Worm (Caenorhabditis elegans): Measurements from ENCODE around the gene srlf-33.
A peak's percentile ranks its signal among the peaks of the same experiment; 100 is the strongest.

srlf-33 gene

ce11 chrIV:11900399-11900798 lies 24.8 kb downstream of the srlf-33 start:
- peak; percentile 70 for TF ChIP-seq sma-9 (GFP tag; optimal IDR thresholded peaks at IDR 0.05)
- no peak for TF ChIP-seq sma-9 (tag; optimal IDR thresholded peaks at IDR 0.05)
- no peak for TF ChIP-seq nhr-12 (tag; optimal IDR thresholded peaks at IDR 0.05)
- TF ChIP-seq elt-1 (tag; optimal IDR thresholded peaks at IDR 0.05), result peak; percentile 90

ce11 chrIV:11899358-11899757 lies 25.9 kb downstream of the srlf-33 start, which contains the start of gene nhr-43:
nhr-43 (plus strand) TSS chrIV:11899590.
- TF ChIP-seq nhr-21 (tag; optimal IDR thresholded peaks at IDR 0.05), result peak; percentile 69
- peak; percentile 36 for TF ChIP-seq sem-4 (tag; optimal IDR thresholded peaks at IDR 0.05)
- no peak for TF ChIP-seq ceh-82 (tag; optimal IDR thresholded peaks at IDR 0.05)
- TF ChIP-seq blmp-1 (tag; optimal IDR thresholded peaks at IDR 0.05; ENCODE audit: insufficient read depth), result peak; percentile 20
- peak; percentile 31 for TF ChIP-seq egl-27 (tag; optimal IDR thresholded peaks at IDR 0.05)
- no peak for TF ChIP-seq ztf-11 (tag; optimal IDR thresholded peaks at IDR 0.05)
- TF ChIP-seq sma-3 (GFP tag; optimal IDR thresholded peaks at IDR 0.05), result peak; percentile 71
- TF ChIP-seq fos-1 (tag; optimal IDR thresholded peaks at IDR 0.05), result peak; percentile 21
- TF ChIP-seq lsy-2 (tag; optimal IDR thresholded peaks at IDR 0.05), result peak in 1 of 2 experiments; percentile 21
- peak; percentile 38 for TF ChIP-seq nhr-25 (tag; optimal IDR thresholded peaks at IDR 0.05)
- TF ChIP-seq sma-9 (GFP tag; optimal IDR thresholded peaks at IDR 0.05), result peak; percentile 76
- TF ChIP-seq sma-9 (tag; optimal IDR thresholded peaks at IDR 0.05), result no peak

- TF ChIP-seq nhr-23 (tag; optimal IDR thresholded peaks at IDR 0.05), result no peak
- no peak for TF ChIP-seq elt-1 (tag; optimal IDR thresholded peaks at IDR 0.05)
- TF ChIP-seq ZK546.5 (tag; optimal IDR thresholded peaks at IDR 0.05), result no peak
- peak; percentile 79 for TF ChIP-seq sma-9 (GFP tag; optimal IDR thresholded peaks at IDR 0.05)
- TF ChIP-seq sma-9 (tag; optimal IDR thresholded peaks at IDR 0.05), result no peak
- no peak for TF ChIP-seq zag-1 (tag; optimal IDR thresholded peaks at IDR 0.05)
- peak; percentile 72 for TF ChIP-seq fos-1 (tag; optimal IDR thresholded peaks at IDR 0.05)
- no peak for TF ChIP-seq ama-1 (optimal IDR thresholded peaks at IDR 0.05)
- TF ChIP-seq nhr-237 (tag; optimal IDR thresholded peaks at IDR 0.05), result no peak
- TF ChIP-seq ztf-1 (GFP tag; conservative IDR thresholded peaks at IDR 0.05), result no peak
- no peak for TF ChIP-seq sma-3 (GFP tag; optimal IDR thresholded peaks at IDR 0.05)
- no peak for TF ChIP-seq alr-1 (tag; optimal IDR thresholded peaks at IDR 0.05)
- TF ChIP-seq nhr-25 (tag; optimal IDR thresholded peaks at IDR 0.05), result peak; percentile 73
- TF ChIP-seq lin-39 (tag; optimal IDR thresholded peaks at IDR 0.05), result no peak
- no peak for TF ChIP-seq aly-2 (tag; optimal IDR thresholded peaks at IDR 0.05)
- no peak for TF ChIP-seq unc-62 (GFP tag; optimal IDR thresholded peaks at IDR 0.05)
- peak in 1 of 2 experiments; percentile 58 for TF ChIP-seq lsy-2 (tag; optimal IDR thresholded peaks at IDR 0.05)
- peak; percentile 16 for TF ChIP-seq blmp-1 (tag; optimal IDR thresholded peaks at IDR 0.05; ENCODE audit: insufficient read depth)
- TF ChIP-seq sem-4 (tag; optimal IDR thresholded peaks at IDR 0.05), result no peak
- TF ChIP-seq nhr-21 (tag; optimal IDR thresholded peaks at IDR 0.05), result peak; percentile 84
These were observed 27.5 kb downstream of the srlf-33 start for ce11 chrIV:11897710-11898109.

- no peak for TF ChIP-seq skn-1 (tag; optimal IDR thresholded peaks at IDR 0.05)
- no peak for TF ChIP-seq mdl-1 (tag; optimal IDR thresholded peaks at IDR 0.05)
- TF ChIP-seq nhr-10 (tag; optimal IDR thresholded peaks at IDR 0.05), result no peak
- no peak for TF ChIP-seq mab-5 (tag; optimal IDR thresholded peaks at IDR 0.05)
- TF ChIP-seq lsy-2 (tag; optimal IDR thresholded peaks at IDR 0.05), result no peak
- TF ChIP-seq ZK546.5 (tag; optimal IDR thresholded peaks at IDR 0.05), result no peak
- no peak for TF ChIP-seq fos-1 (tag; optimal IDR thresholded peaks at IDR 0.05)
These were observed 31.9 kb downstream of the srlf-33 start for ce11 chrIV:11893336-11893735.

ce11 chrIV:11892545-11892944 lies 32.7 kb downstream of the srlf-33 start:
- TF ChIP-seq elt-3 (tag; optimal IDR thresholded peaks at IDR 0.05) (no peak), mdl-1 (tag; optimal IDR thresholded peaks at IDR 0.05) (no peak), ceh-82 (tag; optimal IDR thresholded peaks at IDR 0.05) (no peak), skn-1 (tag; optimal IDR thresholded peaks at IDR 0.05) (no peak), sma-9 (GFP tag; optimal IDR thresholded peaks at IDR 0.05) (no peak), sma-9 (tag; optimal IDR thresholded peaks at IDR 0.05) (no peak), unc-62 (GFP tag; optimal IDR thresholded peaks at IDR 0.05) (no peak), nhr-6 (tag; optimal IDR thresholded peaks at IDR 0.05) (no peak), lin-39 (tag; optimal IDR thresholded peaks at IDR 0.05) (no peak), zag-1 (tag; optimal IDR thresholded peaks at IDR 0.05) (no peak), gmeb-1 (tag; optimal IDR thresholded peaks at IDR 0.05) (no peak), nhr-237 (tag; optimal IDR thresholded peaks at IDR 0.05) (no peak)

- TF ChIP-seq nhr-6 (tag; optimal IDR thresholded peaks at IDR 0.05), result no peak
These were observed 39.9 kb downstream of the srlf-33 start, which contains the start of gene let-653 for ce11 chrIV:11885313-11885712. let-653 (plus strand) TSS chrIV:11885613.
